Worm (Caenorhabditis elegans): Measurements from ENCODE around the gene nhr-192.

The nhr-192 gene

ce11 chrV:10060039-10060438 is 10.4 kb downstream of the nhr-192 start:
- no peak for TF ChIP-seq nhr-76 (tag; optimal IDR thresholded peaks at IDR 0.05)
- TF ChIP-seq hlh-1 (tag; optimal IDR thresholded peaks at IDR 0.05), result peak; percentile 68
- no peak for TF ChIP-seq nhr-2 (tag; optimal IDR thresholded peaks at IDR 0.05)
- TF ChIP-seq unc-120 (tag; optimal IDR thresholded peaks at IDR 0.05; ENCODE audit: poor library complexity, severe bottlenecking), result peak; percentile 4
- no peak for TF ChIP-seq tbx-8 (GFP tag; optimal IDR thresholded peaks at IDR 0.05)

ce11 chrV:10058748-10059147 is 11.7 kb downstream of the nhr-192 start:
- TF ChIP-seq elt-1 (tag; optimal IDR thresholded peaks at IDR 0.05; ENCODE audit: borderline replicate concordance, insufficient read depth) (no peak), ztf-11 (tag; optimal IDR thresholded peaks at IDR 0.05) (no peak), sem-2 (GFP tag; optimal IDR thresholded peaks at IDR 0.05) (no peak), blmp-1 (tag; optimal IDR thresholded peaks at IDR 0.05) (no peak), mls-2 (tag; optimal IDR thresholded peaks at IDR 0.05) (no peak), ham-2 (GFP tag; optimal IDR thresholded peaks at IDR 0.05) (no peak), M03D4.4 (tag; optimal IDR thresholded peaks at IDR 0.05) (no peak), ceh-43 (GFP tag; optimal IDR thresholded peaks at IDR 0.05) (no peak), unc-120 (tag; optimal IDR thresholded peaks at IDR 0.05; ENCODE audit: poor library complexity, severe bottlenecking) (no peak), lin-32 (GFP tag; optimal IDR thresholded peaks at IDR 0.05) (no peak), elt-3 (tag; optimal IDR thresholded peaks at IDR 0.05) (no peak)

- TF ChIP-seq ceh-43 (GFP tag; optimal IDR thresholded peaks at IDR 0.05) (no peak), lsy-2 (tag; optimal IDR thresholded peaks at IDR 0.05) (peak; percentile 88), ces-1 (GFP tag; optimal IDR thresholded peaks at IDR 0.05) (peak; percentile 88)
Measured at ce11 chrV:10054872-10055271, 15.6 kb downstream of the nhr-192 start, which contains the start of gene yif-1. yif-1 (minus strand) TSS chrV:10054913.

ce11 chrV:10051855-10052254 is 18.6 kb downstream of the nhr-192 start, which contains the start of gene str-118:
str-118 (plus strand) TSS chrV:10052155.
- TF ChIP-seq mls-2 (tag; optimal IDR thresholded peaks at IDR 0.05), result no peak
- TF ChIP-seq sptf-1 (tag; optimal IDR thresholded peaks at IDR 0.05), result no peak
- TF ChIP-seq ceh-39 (tag; optimal IDR thresholded peaks at IDR 0.05), result no peak
- no peak for TF ChIP-seq snpc-4 (tag; optimal IDR thresholded peaks at IDR 0.05)
- TF ChIP-seq unc-120 (tag; optimal IDR thresholded peaks at IDR 0.05; ENCODE audit: poor library complexity, severe bottlenecking), result no peak
- no peak for TF ChIP-seq flh-1 (GFP tag; optimal IDR thresholded peaks at IDR 0.05)
- no peak for TF ChIP-seq M03D4.4 (tag; optimal IDR thresholded peaks at IDR 0.05)
- no peak for TF ChIP-seq ceh-83 (GFP tag; optimal IDR thresholded peaks at IDR 0.05)
- no peak for TF ChIP-seq nhr-76 (tag; optimal IDR thresholded peaks at IDR 0.05)
- TF ChIP-seq unc-62 (GFP tag; optimal IDR thresholded peaks at IDR 0.05), result no peak
- TF ChIP-seq zip-8 (tag; optimal IDR thresholded peaks at IDR 0.05), result no peak
- TF ChIP-seq lsy-2 (tag; optimal IDR thresholded peaks at IDR 0.05), result no peak
- TF ChIP-seq pha-4 (tag; optimal IDR thresholded peaks at IDR 0.05), result no peak

- TF ChIP-seq drap-1 (GFP tag; optimal IDR thresholded peaks at IDR 0.05), result no peak
- no peak for TF ChIP-seq ceh-43 (GFP tag; optimal IDR thresholded peaks at IDR 0.05)
- TF ChIP-seq M03D4.4 (tag; optimal IDR thresholded peaks at IDR 0.05), result no peak
- no peak for TF ChIP-seq tbx-8 (GFP tag; optimal IDR thresholded peaks at IDR 0.05)
- no peak for TF ChIP-seq ztf-11 (tag; optimal IDR thresholded peaks at IDR 0.05)
- TF ChIP-seq nhr-2 (tag; optimal IDR thresholded peaks at IDR 0.05), result no peak
- TF ChIP-seq snpc-4 (tag; optimal IDR thresholded peaks at IDR 0.05), result no peak
- TF ChIP-seq elt-3 (tag; optimal IDR thresholded peaks at IDR 0.05), result no peak
Measured at ce11 chrV:10047189-10047588, 23.3 kb downstream of the nhr-192 start.

ce11 chrV:10046503-10046902 is 23.9 kb downstream of the nhr-192 start:
- TF ChIP-seq zip-8 (tag; optimal IDR thresholded peaks at IDR 0.05), result no peak
- TF ChIP-seq ces-1 (GFP tag; optimal IDR thresholded peaks at IDR 0.05), result peak; percentile 10

ce11 chrV:10044735-10045134 is 25.7 kb downstream of the nhr-192 start:
- TF ChIP-seq ztf-11 (tag; optimal IDR thresholded peaks at IDR 0.05) (no peak), lin-32 (GFP tag; optimal IDR thresholded peaks at IDR 0.05) (no peak), tbx-8 (GFP tag; optimal IDR thresholded peaks at IDR 0.05) (no peak), ceh-43 (GFP tag; optimal IDR thresholded peaks at IDR 0.05) (no peak), ham-2 (GFP tag; optimal IDR thresholded peaks at IDR 0.05) (no peak), nhr-76 (tag; optimal IDR thresholded peaks at IDR 0.05) (no peak), nhr-237 (tag; optimal IDR thresholded peaks at IDR 0.05) (no peak), snpc-4 (tag; optimal IDR thresholded peaks at IDR 0.05) (no peak), unc-62 (GFP tag; optimal IDR thresholded peaks at IDR 0.05) (no peak), sptf-1 (tag; optimal IDR thresholded peaks at IDR 0.05) (no peak), sem-2 (GFP tag; optimal IDR thresholded peaks at IDR 0.05) (no peak)
